Worm (Caenorhabditis elegans): Measurements from ENCODE around the gene Y45F3A.9.

Gene Y45F3A.9

ce11 chrIII:10642781-10643180 lies 47.8 kb upstream of the Y45F3A.9 start, which contains the start of the genes dhs-11 and orc-1 (continued):
- TF ChIP-seq hlh-26 (GFP tag; conservative IDR thresholded peaks at IDR 0.05): no peak
- TF ChIP-seq Y53F4B.3 (GFP tag; IDR thresholded peaks at IDR 0.05): no peak
- no peak for TF ChIP-seq ZK185.1 (tag; optimal IDR thresholded peaks at IDR 0.05; ENCODE audit: poor library complexity, severe bottlenecking)
- TF ChIP-seq somi-1 (GFP tag; optimal IDR thresholded peaks at IDR 0.05): no peak
- TF ChIP-seq Y53G8AR.9 (GFP tag; conservative IDR thresholded peaks at IDR 0.05): no peak
- no peak for TF ChIP-seq ztf-26 (tag; optimal IDR thresholded peaks at IDR 0.05)
- no peak for TF ChIP-seq cebp-2 (GFP tag; IDR thresholded peaks at IDR 0.05)
- no peak for TF ChIP-seq ceh-91 (GFP tag; IDR thresholded peaks at IDR 0.05)
- TF ChIP-seq F52B5.7 (tag; optimal IDR thresholded peaks at IDR 0.05): no peak
- no peak for TF ChIP-seq chd-7 (tag; optimal IDR thresholded peaks at IDR 0.05)
- TF ChIP-seq ztf-25 (GFP tag; IDR thresholded peaks at IDR 0.05): no peak
- TF ChIP-seq dpl-1 (GFP tag; optimal IDR thresholded peaks at IDR 0.05): peak; percentile 74
- TF ChIP-seq F39B2.1 (GFP tag; IDR thresholded peaks at IDR 0.05): no peak
- TF ChIP-seq F10E7.11 (tag; optimal IDR thresholded peaks at IDR 0.05): no peak
- TF ChIP-seq C17E4.6 (GFP tag; IDR thresholded peaks at IDR 0.05): no peak
- no peak for TF ChIP-seq T07F8.4 (tag; optimal IDR thresholded peaks at IDR 0.05)
- TF ChIP-seq rcor-1 (GFP tag; IDR thresholded peaks at IDR 0.05): peak; percentile 55
- TF ChIP-seq madf-8 (GFP tag; conservative IDR thresholded peaks at IDR 0.05): peak; percentile 58; the same call in 1 of the 2 replicates
- no peak for TF ChIP-seq hrde-1 (tag; optimal IDR thresholded peaks at IDR 0.05; ENCODE audit: borderline replicate concordance)
- no peak for TF ChIP-seq Y95B8A.8 (GFP tag; IDR thresholded peaks at IDR 0.05)
- TF ChIP-seq lag-1 (GFP tag; IDR thresholded peaks at IDR 0.05): no peak
- TF ChIP-seq aptf-2 (GFP tag; conservative IDR thresholded peaks at IDR 0.05): 0 out of 2 replicates have a peak, but pooled peaks have one; percentile 44
- TF ChIP-seq ztf-22 (GFP tag; optimal IDR thresholded peaks at IDR 0.05): no peak
- no peak for TF ChIP-seq ekl-4 (GFP tag; IDR thresholded peaks at IDR 0.05)
- TF ChIP-seq ceh-40 (GFP tag; IDR thresholded peaks at IDR 0.05): no peak
- TF ChIP-seq egrh-3 (GFP tag; IDR thresholded peaks at IDR 0.05): no peak
- no peak for TF ChIP-seq sea-2 (GFP tag; IDR thresholded peaks at IDR 0.05)
- no peak for TF ChIP-seq T26A5.8 (tag; optimal IDR thresholded peaks at IDR 0.05)
- TF ChIP-seq mes-4 (tag; optimal IDR thresholded peaks at IDR 0.05): no peak
- no peak for TF ChIP-seq Y79H2A.3 (GFP tag; conservative IDR thresholded peaks at IDR 0.05)
- no peak for TF ChIP-seq F57A8.1 (GFP tag; optimal IDR thresholded peaks at IDR 0.05)
- TF ChIP-seq nhr-80 (tag; optimal IDR thresholded peaks at IDR 0.05): no peak
- no peak for TF ChIP-seq rec-8 (tag; optimal IDR thresholded peaks at IDR 0.05)
- no peak for TF ChIP-seq F22D6.2 (tag; optimal IDR thresholded peaks at IDR 0.05)
- TF ChIP-seq let-607 (tag; optimal IDR thresholded peaks at IDR 0.05): no peak
- TF ChIP-seq B0035.1 (tag; optimal IDR thresholded peaks at IDR 0.05): no peak
- no peak for TF ChIP-seq gei-17 (GFP tag; optimal IDR thresholded peaks at IDR 0.05)
- TF ChIP-seq snpc-1.1 (tag; optimal IDR thresholded peaks at IDR 0.05; ENCODE audit: insufficient read depth): peak; percentile 3
- no peak for TF ChIP-seq sdz-38 (tag; optimal IDR thresholded peaks at IDR 0.05)
- no peak for TF ChIP-seq hlh-12 (tag; optimal IDR thresholded peaks at IDR 0.05)
- TF ChIP-seq efl-1 (GFP tag; optimal IDR thresholded peaks at IDR 0.05): peak; percentile 89
- TF ChIP-seq ztf-3 (GFP tag; optimal IDR thresholded peaks at IDR 0.05): no peak
- no peak for TF ChIP-seq bed-1 (GFP tag; IDR thresholded peaks at IDR 0.05)
- no peak for TF ChIP-seq akir-1 (GFP tag; optimal IDR thresholded peaks at IDR 0.05)
- no peak for TF ChIP-seq aptf-3 (GFP tag; IDR thresholded peaks at IDR 0.05)
- TF ChIP-seq dox-1 (GFP tag; IDR thresholded peaks at IDR 0.05): peak; percentile 67
- no peak for TF ChIP-seq madf-10 (tag; optimal IDR thresholded peaks at IDR 0.05)
- no peak for TF ChIP-seq cebp-1 (GFP tag; IDR thresholded peaks at IDR 0.05)
- TF ChIP-seq cebp-1 (tag; optimal IDR thresholded peaks at IDR 0.05): no peak
- TF ChIP-seq mel-28 (tag; optimal IDR thresholded peaks at IDR 0.05; ENCODE audit: borderline replicate concordance): no peak

All from whole organism, young adult.